Worm (Caenorhabditis elegans): ENCODE results near the gene fbxb-35.

The fbxb-35 gene

DNA sequence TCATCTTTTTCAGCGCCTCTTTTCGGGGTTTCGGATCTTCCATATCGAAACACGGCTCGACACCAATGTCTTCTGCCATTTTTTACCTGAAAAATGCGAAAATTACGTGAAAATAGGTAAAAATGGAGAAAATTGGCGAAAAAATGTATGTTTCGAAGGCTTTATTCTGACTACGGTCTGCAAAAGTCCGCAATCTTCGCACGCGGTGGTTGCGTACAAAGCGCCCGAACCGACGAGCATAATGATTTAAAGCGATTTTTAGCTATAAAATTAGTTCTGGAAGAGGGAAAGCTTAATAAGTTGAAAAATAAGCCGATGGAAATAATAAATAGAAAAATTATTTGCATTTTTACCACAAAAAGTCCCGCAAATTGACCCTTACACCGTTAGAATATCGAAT is 7.5 kb downstream of the fbxb-35 start, which contains the start of gene F07E5.5 (continued):
- TF ChIP-seq attf-5 (GFP tag; optimal IDR thresholded peaks at IDR 0.05) (peak; percentile 1), dox-1 (GFP tag; IDR thresholded peaks at IDR 0.05) (peak; percentile 49; the same call in 1 of the 2 replicates), D2030.7 (GFP tag; IDR thresholded peaks at IDR 0.05) (peak; percentile 37; the same call in 1 of the 2 replicates), nfya-1 (tag; optimal IDR thresholded peaks at IDR 0.05; ENCODE audit: borderline replicate concordance, insufficient read depth) (no peak)

DNA sequence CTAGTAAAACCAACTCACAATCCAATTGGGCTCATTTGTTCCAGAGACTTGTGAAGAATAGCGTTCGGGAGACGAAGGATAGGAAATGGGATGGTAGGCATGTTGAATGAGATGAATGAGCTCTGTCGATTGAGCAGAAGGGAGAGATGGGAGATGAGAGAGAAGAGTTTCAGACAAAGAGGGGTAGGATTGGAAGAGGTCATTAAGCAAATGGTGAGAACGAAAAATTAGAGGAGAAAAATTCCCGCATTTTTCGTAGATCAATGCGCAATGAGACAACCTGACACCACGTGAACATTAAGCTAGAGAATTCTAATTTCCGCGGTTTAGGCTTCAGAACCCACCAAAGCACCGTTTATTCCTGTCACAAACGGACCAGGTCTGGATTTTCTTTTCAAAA is 12.5 kb downstream of the fbxb-35 start, which contains the start of gene F07E5.13:
TSS of gene F07E5.13 (minus strand) at position 101 of the 400 bp plus-strand sequence.
- TF ChIP-seq xnd-1 (tag; optimal IDR thresholded peaks at IDR 0.05) = no peak
- no peak for TF ChIP-seq madf-10 (tag; optimal IDR thresholded peaks at IDR 0.05)
- TF ChIP-seq B0019.2 (GFP tag; conservative IDR thresholded peaks at IDR 0.05) = no peak

DNA sequence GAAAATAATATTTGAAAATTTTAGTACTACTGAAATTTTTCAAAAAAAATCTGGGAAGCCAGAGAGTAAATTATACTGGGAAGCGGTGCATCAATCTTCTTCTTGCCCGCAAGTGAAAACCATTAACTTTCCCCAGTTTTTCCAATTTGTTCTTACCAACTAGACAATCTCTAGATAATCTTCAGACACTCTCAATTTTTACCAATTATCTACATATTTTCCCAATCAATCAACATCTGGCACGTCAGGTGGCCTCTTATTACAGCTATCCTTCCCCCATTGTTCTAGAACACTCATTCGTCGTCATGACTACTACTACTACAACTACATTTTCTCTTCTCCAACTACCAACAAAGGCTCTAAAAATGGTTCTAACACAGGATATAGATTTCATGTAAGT is 13.0 kb downstream of the fbxb-35 start, which contains the start of gene fbxb-6:
TSS of gene fbxb-6 (plus strand) at position 301 of the 400 bp plus-strand sequence.
- TF ChIP-seq hsf-1 (GFP tag; IDR thresholded peaks at IDR 0.05) (no peak), B0336.3 (GFP tag; IDR thresholded peaks at IDR 0.05) (no peak), ZK185.1 (tag; optimal IDR thresholded peaks at IDR 0.05; ENCODE audit: poor library complexity, severe bottlenecking) (no peak), madf-6 (GFP tag; IDR thresholded peaks at IDR 0.05) (no peak), cebp-1 (GFP tag; IDR thresholded peaks at IDR 0.05) (no peak), cebp-1 (tag; optimal IDR thresholded peaks at IDR 0.05) (no peak), hmg-1.2 (GFP tag; IDR thresholded peaks at IDR 0.05) (no peak)

ce11 chrII:2067451-2068021 is 16.1 kb downstream of the fbxb-35 start, which contains the start of gene F07E5.12:
F07E5.12 (plus strand) TSS chrII:2067971.
- TF ChIP-seq hsf-1 (GFP tag; IDR thresholded peaks at IDR 0.05) = 0 out of 2 replicates have a peak, but pooled peaks have one; percentile 17
- TF ChIP-seq aptf-2 (GFP tag; conservative IDR thresholded peaks at IDR 0.05) = peak; percentile 83

- TF ChIP-seq F33H1.4 (GFP tag; IDR thresholded peaks at IDR 0.05) (no peak), ztf-3 (GFP tag; optimal IDR thresholded peaks at IDR 0.05) (no peak), lir-1 (GFP tag; conservative IDR thresholded peaks at IDR 0.05) (no peak), mes-4 (tag; optimal IDR thresholded peaks at IDR 0.05) (no peak), ztf-26 (tag; optimal IDR thresholded peaks at IDR 0.05) (no peak), akir-1 (GFP tag; optimal IDR thresholded peaks at IDR 0.05) (no peak), athp-1 (tag; optimal IDR thresholded peaks at IDR 0.05) (no peak)
Measured at ce11 chrII:2071429-2071828, 20.0 kb downstream of the fbxb-35 start, which contains the start of gene F07E5.7. F07E5.7 (minus strand) TSS chrII:2071529.

ce11 chrII:2075513-2075912 is 24.0 kb downstream of the fbxb-35 start, which contains the start of gene F07E5.8:
F07E5.8 (minus strand) TSS chrII:2075613.
- no peak for TF ChIP-seq cebp-2 (GFP tag; IDR thresholded peaks at IDR 0.05)
- TF ChIP-seq B0336.3 (GFP tag; IDR thresholded peaks at IDR 0.05) = no peak
- no peak for TF ChIP-seq nfya-1 (tag; optimal IDR thresholded peaks at IDR 0.05; ENCODE audit: borderline replicate concordance, insufficient read depth)
- TF ChIP-seq attf-6 (GFP tag; IDR thresholded peaks at IDR 0.05) = no peak
- no peak for TF ChIP-seq rcor-1 (GFP tag; IDR thresholded peaks at IDR 0.05)

DNA sequence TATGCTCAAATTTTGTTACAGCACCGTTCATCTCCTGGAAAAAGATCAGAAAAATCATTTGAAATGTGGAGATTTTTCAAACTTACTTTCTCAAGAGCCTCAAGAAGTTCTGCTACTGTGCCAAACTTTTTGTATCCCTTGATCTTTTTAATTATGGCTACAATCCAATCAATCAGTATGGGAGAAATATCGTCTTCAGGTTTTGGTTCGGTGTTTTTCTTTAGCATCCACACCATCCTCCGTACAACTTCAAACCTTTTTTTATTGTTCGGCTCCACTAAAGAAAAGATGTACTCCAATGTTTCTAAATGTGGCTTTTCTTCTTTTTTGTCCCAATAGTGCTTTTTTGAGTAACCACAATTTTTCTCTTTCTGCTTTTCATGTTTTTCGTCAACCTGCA is 25.0 kb downstream of the fbxb-35 start:
- TF ChIP-seq unc-62 (GFP tag; optimal IDR thresholded peaks at IDR 0.05) = no peak
- TF ChIP-seq ama-1 (optimal IDR thresholded peaks at IDR 0.05) = no peak
- no peak for TF ChIP-seq ama-1 (GFP tag; optimal IDR thresholded peaks at IDR 0.05)
- TF ChIP-seq aptf-3 (GFP tag; IDR thresholded peaks at IDR 0.05) = no peak
- no peak for TF ChIP-seq F23B12.7 (tag; optimal IDR thresholded peaks at IDR 0.05; ENCODE audit: insufficient read depth)
- TF ChIP-seq lag-1 (GFP tag; IDR thresholded peaks at IDR 0.05) = no peak
- no peak for TF ChIP-seq let-526 (GFP tag; IDR thresholded peaks at IDR 0.05)
- TF ChIP-seq hmg-20 (GFP tag; IDR thresholded peaks at IDR 0.05) = no peak
- no peak for TF ChIP-seq nfyb-1 (GFP tag; IDR thresholded peaks at IDR 0.05)
- no peak for TF ChIP-seq F33H1.4 (GFP tag; IDR thresholded peaks at IDR 0.05)
- no peak for TF ChIP-seq lin-26 (GFP tag; IDR thresholded peaks at IDR 0.05)
